Worm (Caenorhabditis elegans) whole organism, late embryonic: ENCODE measurements around the gene chtl-1.

Source experiments
- K09A11.1 ChIP-seq: sonication (generic microtip); optimal IDR thresholded peaks from 2 replicates; lab custom pipeline; 2017; ENCODE audit warnings: antibody characterized with exemption, mild to moderate bottlenecking, missing genetic modification characterization, missing compliant biosample characterization; ENCODE audit not compliant: insufficient read depth
- ama-1 ChIP-seq: fragments of 150-350 bp; optimal IDR thresholded peaks from 2 replicates; lab custom pipeline; 2014
- ceh-22 ChIP-seq: sonication (generic microtip); optimal IDR thresholded peaks from 2 replicates; lab custom pipeline; 2017; ENCODE audit warnings: missing biosample characterization, missing genetic modification characterization
- che-1 ChIP-seq: sonication (generic microtip); optimal IDR thresholded peaks from 2 replicates; lab custom pipeline; 2016; ENCODE audit warnings: mild to moderate bottlenecking, missing genetic modification characterization, missing compliant biosample characterization
- eyg-1 ChIP-seq: sonication (generic microtip); optimal IDR thresholded peaks from 2 replicates; lab custom pipeline; 2016; ENCODE audit warnings: missing genotype, missing genetic modification characterization, missing compliant biosample characterization
- odd-2 ChIP-seq: sonication (generic microtip); optimal IDR thresholded peaks from 2 replicates; lab custom pipeline; 2017; ENCODE audit warnings: antibody characterized with exemption, mild to moderate bottlenecking, missing genetic modification characterization, missing compliant biosample characterization
- pha-4 ChIP-seq: fragments of 150-350 bp; optimal IDR thresholded peaks from 2 replicates; lab custom pipeline; 2018; ENCODE audit warnings: missing biosample characterization, missing genetic modification reagents, missing genetic modification characterization
- unc-55 ChIP-seq: sonication (generic microtip); optimal IDR thresholded peaks from 2 replicates; lab custom pipeline; 2017; ENCODE audit warnings: missing biosample characterization, missing genetic modification reagents, missing genetic modification characterization

ce11 chrX:5355253-5355652 lies 8.9 kb downstream of the chtl-1 start:
- no peak for TF ChIP-seq eyg-1
- no peak for TF ChIP-seq K09A11.1 (tag; lab: Kevin White, UChicago)
- no peak for TF ChIP-seq ceh-22 (tag; lab: Kevin White, UChicago)
- TF ChIP-seq ama-1 = no peak
- no peak for TF ChIP-seq che-1 (tag; lab: Kevin White, UChicago)
- TF ChIP-seq pha-4 (tag; lab: Kevin White, UChicago) = no peak
- TF ChIP-seq odd-2 (tag; lab: Kevin White, UChicago) = no peak
- no peak for TF ChIP-seq unc-55 (GFP tag; lab: Kevin White, UChicago)
